Worm (Caenorhabditis elegans) whole organism, L4 larva: ENCODE results near the gene fust-1.

Source experiments
- ama-1 ChIP-seq: fragments of 150-350 bp; optimal IDR thresholded peaks from 2 replicates; lab custom pipeline; 2014; ENCODE audit warnings: inconsistent platforms, mixed read lengths
- mdl-1 ChIP-seq, 2 experiments: fragments of 150-350 bp in 1 of 2; sonication (generic microtip) in 1 of 2; optimal IDR thresholded peaks; 2 replicates each; lab custom pipeline; 2014 to 2017; ENCODE audit warnings: missing biosample characterization in 2 of 2, missing genetic modification characterization in 2 of 2
- unc-130 ChIP-seq: sonication (generic microtip); optimal IDR thresholded peaks from 2 replicates; lab custom pipeline; 2016; ENCODE audit warnings: missing genetic modification reagents, missing genetic modification characterization, missing compliant biosample characterization

ce11 chrII:7196040-7196439 lies 43.7 kb downstream of the fust-1 start, which contains the start of gene maoc-1:
- no peak for TF ChIP-seq ama-1 (lab: Kevin White, UChicago)
- no peak for TF ChIP-seq unc-130
- TF ChIP-seq mdl-1 (tag; optimal IDR thresholded peaks at IDR 0.05; lab: Kevin White, UChicago), result peak in 1 of 2 experiments; percentile 21
